Fruit fly (Drosophila melanogaster) whole organism, pupa: ENCODE data around the gene CG7912.
A peak's percentile ranks its signal among the peaks of the same experiment; 100 is the strongest.

Experiments used
- CG10348 ChIP-seq: fragments of 200-800 bp; sonication (Bioruptor generic); IDR thresholded peaks from 2 replicates; pipeline ENCODE4 v1.3.6; 2022; ENCODE audit warnings: missing biosample characterization, missing genetic modification characterization
- CG12605 ChIP-seq: fragments of 200-800 bp; sonication (Bioruptor generic); IDR thresholded peaks from 2 replicates; pipeline ENCODE4 v1.3.6; 2022; ENCODE audit warnings: missing biosample characterization, missing genetic modification characterization
- CG13204 ChIP-seq: fragments of 200-800 bp; sonication (Bioruptor generic); optimal IDR thresholded peaks from 2 replicates; lab custom pipeline; 2018; ENCODE audit warnings: missing biosample characterization, mild to moderate bottlenecking, missing genetic modification characterization, moderate library complexity
- CG14655 ChIP-seq: fragments of 200-800 bp; sonication (Bioruptor generic); optimal IDR thresholded peaks from 3 replicates; lab custom pipeline; 2017; ENCODE audit warnings: mild to moderate bottlenecking, missing biosample characterization, missing genetic modification reagents, missing genetic modification characterization
- CG15710 ChIP-seq: fragments of 200-800 bp; sonication (Bioruptor generic); optimal IDR thresholded peaks from 2 replicates; lab custom pipeline; 2018; ENCODE audit warnings: missing biosample characterization, mild to moderate bottlenecking, missing genetic modification characterization, moderate library complexity
- CG17806 ChIP-seq: fragments of 200-800 bp; sonication (Bioruptor generic); optimal IDR thresholded peaks from 2 replicates; lab custom pipeline; 2018; ENCODE audit warnings: missing biosample characterization, mild to moderate bottlenecking, missing genetic modification characterization, moderate library complexity
- CG32121 ChIP-seq: fragments of 200-800 bp; sonication (Bioruptor generic); IDR thresholded peaks from 2 replicates; pipeline ENCODE4 v1.3.6; 2022; ENCODE audit warnings: missing biosample characterization, missing genetic modification characterization
- CG34367 ChIP-seq: fragments of 200-800 bp; sonication (Bioruptor generic); optimal IDR thresholded peaks from 2 replicates; lab custom pipeline; 2018; ENCODE audit warnings: missing biosample characterization, mild to moderate bottlenecking, missing genetic modification characterization
- CG4496 ChIP-seq: fragments of 200-800 bp; sonication (Bioruptor generic); IDR thresholded peaks from 3 replicates; pipeline ENCODE4 v1.3.6; 2022; ENCODE audit warnings: missing biosample characterization, missing genetic modification characterization
- CG8159 ChIP-seq: fragments of 200-800 bp; sonication (Bioruptor generic); optimal IDR thresholded peaks from 3 replicates; lab custom pipeline; 2018; ENCODE audit warnings: missing biosample characterization, mild to moderate bottlenecking, missing genetic modification characterization, moderate library complexity
- CG8301 ChIP-seq: fragments of 200-800 bp; sonication (Bioruptor generic); optimal IDR thresholded peaks from 2 replicates; lab custom pipeline; 2018; ENCODE audit warnings: missing biosample characterization, mild to moderate bottlenecking, missing genetic modification characterization
- CG9948 ChIP-seq: fragments of 200-800 bp; sonication (Bioruptor generic); optimal IDR thresholded peaks from 2 replicates; lab custom pipeline; 2018; ENCODE audit warnings: missing biosample characterization, mild to moderate bottlenecking, missing genetic modification characterization, moderate library complexity
- D1 ChIP-seq: fragments of 200-800 bp; sonication (Bioruptor generic); optimal IDR thresholded peaks from 2 replicates; lab custom pipeline; 2018; ENCODE audit warnings: missing biosample characterization, mild to moderate bottlenecking, missing genetic modification characterization, moderate library complexity
- EcR ChIP-seq: fragments of 200-800 bp; sonication (Bioruptor generic); optimal IDR thresholded peaks from 3 replicates; lab custom pipeline; 2019; ENCODE audit warnings: missing biosample characterization, missing genetic modification characterization, mild to moderate bottlenecking, moderate library complexity, missing genetic modification reagents
- Ets98B ChIP-seq: fragments of 200-800 bp; sonication (Bioruptor generic); IDR thresholded peaks from 2 replicates; pipeline ENCODE4 v1.3.6; 2022; ENCODE audit warnings: missing biosample characterization, missing genetic modification characterization
- Pif1A ChIP-seq: fragments of 200-800 bp; sonication (Bioruptor generic); optimal IDR thresholded peaks from 3 replicates; lab custom pipeline; 2016; ENCODE audit warnings: missing biosample characterization, missing genetic modification characterization
- Pif1B ChIP-seq: fragments of 200-800 bp; sonication (Bioruptor generic); optimal IDR thresholded peaks from 3 replicates; lab custom pipeline; 2016; ENCODE audit warnings: missing biosample characterization, missing genetic modification characterization
- Snoo ChIP-seq: fragments of 200-800 bp; sonication (Bioruptor generic); optimal IDR thresholded peaks from 3 replicates; lab custom pipeline; 2017; ENCODE audit warnings: missing biosample characterization, mild to moderate bottlenecking, missing genetic modification characterization, inconsistent platforms
- fd96Ca ChIP-seq: fragments of 200-800 bp; sonication (Bioruptor generic); IDR thresholded peaks from 3 replicates; pipeline ENCODE4 v1.3.6; 2022; ENCODE audit warnings: missing biosample characterization, missing genetic modification characterization
- gl ChIP-seq: fragments of 200-800 bp; sonication (Bioruptor generic); optimal IDR thresholded peaks from 2 replicates; lab custom pipeline; 2018; ENCODE audit warnings: missing biosample characterization, mild to moderate bottlenecking, missing genetic modification characterization
- rn ChIP-seq: fragments of 200-800 bp; sonication (Bioruptor generic); IDR thresholded peaks from 2 replicates; pipeline ENCODE4 v1.3.6; 2022; ENCODE audit warnings: missing biosample characterization, missing genetic modification characterization

The CG7912 gene

DNA sequence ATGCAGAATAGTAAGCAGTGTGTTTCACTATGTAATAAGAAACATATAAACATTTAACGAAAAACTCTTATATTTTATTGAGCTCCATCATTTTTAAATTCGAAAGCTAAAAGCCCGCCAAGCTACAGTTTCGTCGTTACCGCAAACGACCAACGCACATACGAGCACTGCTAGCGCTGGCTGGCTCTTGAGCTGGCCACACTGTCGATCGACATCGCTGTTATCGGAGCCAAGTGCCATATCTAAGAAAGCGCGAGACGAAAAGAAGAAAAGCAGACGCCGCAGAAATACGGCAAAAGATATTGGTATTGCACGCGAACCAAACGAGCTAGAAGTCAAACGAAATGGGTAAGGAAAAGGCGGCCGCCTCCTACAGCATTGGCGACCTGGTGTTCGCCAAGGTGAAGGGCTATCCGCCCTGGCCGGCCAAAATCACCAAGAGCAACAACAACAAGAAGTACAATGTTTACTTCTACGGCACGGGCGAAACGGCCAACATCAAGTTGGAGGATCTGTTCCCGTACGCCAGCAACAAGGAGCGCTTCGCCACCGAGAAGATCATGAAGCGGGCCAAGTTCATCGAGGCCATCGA lies 43.6 kb upstream of the CG7912 start, which contains the start of gene Jasper:
Gene Jasper, plus strand, starts transcription at position 60 of the 592 bp plus-strand sequence.
- TF ChIP-seq CG10348 (GFP tag; lab: Robert Waterston, UW) = no peak
- TF ChIP-seq CG4496 (GFP tag; lab: Robert Waterston, UW) = no peak; the same call in 2 of the 3 replicates

DNA sequence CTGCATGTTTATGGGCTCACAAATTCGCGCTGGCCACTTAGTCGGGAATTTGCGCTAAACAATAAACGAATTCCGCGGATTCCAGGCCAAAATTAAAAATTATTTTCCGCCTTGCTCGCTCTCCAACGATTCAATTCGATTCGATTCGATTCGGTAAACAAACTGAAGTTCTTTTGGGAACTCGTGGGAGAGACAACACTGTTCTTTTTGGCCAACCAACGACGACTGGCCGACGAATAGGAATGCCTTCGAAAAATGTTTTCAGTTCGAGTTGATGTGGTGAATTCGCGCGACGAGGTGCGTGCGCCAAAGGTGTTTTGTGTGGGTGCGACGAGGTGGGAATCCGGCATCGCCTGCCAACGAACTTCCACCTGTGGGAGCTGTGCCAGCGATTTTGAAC lies 42.9 kb upstream of the CG7912 start, which contains the start of gene CG15528:
Gene CG15528, minus strand, starts transcription at position 180 of the 400 bp plus-strand sequence.
- no peak for TF ChIP-seq CG10348 (GFP tag; lab: Robert Waterston, UW)
- no peak for TF ChIP-seq fd96Ca (GFP tag; lab: Robert Waterston, UW)
- TF ChIP-seq CG14655 (GFP tag; lab: Kevin White, UChicago) = no peak
- TF ChIP-seq Snoo = no peak
- no peak for TF ChIP-seq CG12605 (GFP tag; lab: Robert Waterston, UW)
- TF ChIP-seq rn (GFP tag; lab: Robert Waterston, UW) = no peak
- no peak for TF ChIP-seq CG9948 (tag; lab: Kevin White, UChicago)
- TF ChIP-seq Pif1A = no peak
- no peak for TF ChIP-seq Ets98B (GFP tag; lab: Robert Waterston, UW)

DNA sequence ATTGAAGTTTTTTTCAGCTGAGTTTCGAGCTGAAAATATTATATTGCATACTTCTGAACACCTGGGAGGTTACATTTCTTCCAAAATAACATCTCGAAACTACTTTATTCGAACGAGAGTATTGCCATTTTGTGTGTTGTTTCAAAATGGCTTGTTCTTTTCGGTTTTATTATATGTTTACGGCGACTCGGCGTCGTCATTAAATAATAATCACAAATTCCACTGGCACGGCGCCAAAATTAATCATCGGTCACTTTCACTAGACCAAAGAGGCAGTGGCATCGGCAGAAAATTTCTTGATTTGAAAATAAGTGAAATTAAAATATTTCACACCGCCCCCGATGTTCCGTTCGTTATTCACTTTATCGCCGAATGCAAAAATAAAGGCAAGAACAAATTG lies 41.5 kb upstream of the CG7912 start:
- no peak for TF ChIP-seq CG15710
- no peak for TF ChIP-seq D1 (tag; lab: Kevin White, UChicago)
- TF ChIP-seq CG10348 (GFP tag; lab: Robert Waterston, UW) = no peak
- TF ChIP-seq gl = no peak
- TF ChIP-seq Ets98B (GFP tag; lab: Robert Waterston, UW) = no peak
- no peak for TF ChIP-seq fd96Ca (GFP tag; lab: Robert Waterston, UW)
- TF ChIP-seq CG8301 (tag; lab: Kevin White, UChicago) = no peak
- no peak for TF ChIP-seq Pif1B (GFP tag; lab: Kevin White, UChicago)
- no peak for TF ChIP-seq EcR (GFP tag; lab: Kevin White, UChicago)
- TF ChIP-seq CG32121 (GFP tag; lab: Robert Waterston, UW) = no peak
- TF ChIP-seq Snoo = no peak
- no peak for TF ChIP-seq CG8159 (tag; lab: Kevin White, UChicago)
- no peak for TF ChIP-seq CG34367
- TF ChIP-seq CG17806 = no peak
- TF ChIP-seq rn (GFP tag; lab: Robert Waterston, UW) = no peak
- no peak for TF ChIP-seq Pif1A
- TF ChIP-seq CG4496 (GFP tag; lab: Robert Waterston, UW) = no peak

DNA sequence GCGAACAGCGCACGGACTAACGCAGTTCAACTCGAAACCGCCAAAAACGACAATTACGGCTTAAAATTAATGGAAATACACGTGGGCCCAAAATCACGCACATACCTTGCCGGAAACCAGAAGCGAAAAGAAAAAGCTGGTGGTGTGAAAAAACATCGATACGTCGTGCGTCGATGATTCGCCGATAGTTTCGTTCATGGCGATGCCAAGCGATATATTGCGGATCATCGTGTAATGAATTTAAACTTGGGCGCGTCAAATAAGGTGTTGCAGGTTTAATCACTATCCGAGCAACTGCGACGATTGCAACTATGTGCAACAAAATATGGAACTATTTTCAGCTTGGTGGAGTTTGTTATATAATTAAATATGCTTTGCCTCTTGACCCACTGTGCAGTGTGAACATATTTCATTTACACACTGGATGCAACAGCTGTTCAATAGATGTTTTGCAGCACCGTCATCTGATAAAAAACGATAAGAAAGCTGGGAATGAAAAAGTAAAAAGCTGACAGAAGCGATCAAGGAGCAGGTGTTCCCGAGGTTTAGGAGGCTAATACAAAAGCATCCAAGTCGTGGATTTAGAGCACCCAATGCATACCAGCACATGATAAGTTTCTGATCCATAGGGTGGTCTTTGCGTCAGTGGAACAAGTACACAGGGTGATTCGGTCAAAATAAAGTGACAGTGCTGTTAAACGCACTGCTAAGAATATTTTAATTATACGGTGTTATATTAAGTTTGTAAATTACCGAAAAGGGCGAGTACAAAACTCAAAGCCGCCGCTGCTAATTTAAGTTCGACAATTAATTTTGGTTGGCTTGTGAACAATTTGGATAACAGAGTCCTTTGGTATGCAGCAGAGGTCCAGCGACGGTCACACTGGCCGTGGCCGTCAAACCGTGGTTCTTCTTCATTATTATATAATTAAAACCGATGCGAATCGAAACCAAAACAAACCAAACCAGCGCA lies 37.3 kb upstream of the CG7912 start, which contains the start of the genes RpL32 and CG7943:
Gene RpL32, minus strand, starts transcription at position 133 of the 973 bp plus-strand sequence.
Gene CG7943, plus strand, starts transcription at position 442 of the 973 bp plus-strand sequence.
- TF ChIP-seq fd96Ca (GFP tag; lab: Robert Waterston, UW) = peak; percentile 95
- TF ChIP-seq CG13204 = no peak
- peak; percentile 89 for TF ChIP-seq CG32121 (GFP tag; lab: Robert Waterston, UW)
- TF ChIP-seq gl = peak; percentile 78
- peak; percentile 83 for TF ChIP-seq CG15710
- TF ChIP-seq Pif1A = peak; percentile 88
- TF ChIP-seq CG14655 (GFP tag; lab: Kevin White, UChicago) = no peak
- TF ChIP-seq Snoo = peak; percentile 94
- no peak for TF ChIP-seq D1 (tag; lab: Kevin White, UChicago)
- peak; percentile 76 for TF ChIP-seq CG9948 (tag; lab: Kevin White, UChicago)
- peak; percentile 84 for TF ChIP-seq CG8159 (tag; lab: Kevin White, UChicago)
- peak; percentile 94 for TF ChIP-seq Pif1B (GFP tag; lab: Kevin White, UChicago)
- no peak for TF ChIP-seq EcR (GFP tag; lab: Kevin White, UChicago)
- TF ChIP-seq rn (GFP tag; lab: Robert Waterston, UW) = peak; percentile 73
- TF ChIP-seq Ets98B (GFP tag; lab: Robert Waterston, UW) = peak; percentile 92
- peak; percentile 83 for TF ChIP-seq CG17806
- TF ChIP-seq CG34367 = peak; percentile 77
- TF ChIP-seq CG8301 (tag; lab: Kevin White, UChicago) = peak; percentile 81
- TF ChIP-seq CG12605 (GFP tag; lab: Robert Waterston, UW) = peak; percentile 78
- TF ChIP-seq CG10348 (GFP tag; lab: Robert Waterston, UW) = peak; percentile 84
- TF ChIP-seq CG4496 (GFP tag; lab: Robert Waterston, UW) = peak; percentile 94

DNA sequence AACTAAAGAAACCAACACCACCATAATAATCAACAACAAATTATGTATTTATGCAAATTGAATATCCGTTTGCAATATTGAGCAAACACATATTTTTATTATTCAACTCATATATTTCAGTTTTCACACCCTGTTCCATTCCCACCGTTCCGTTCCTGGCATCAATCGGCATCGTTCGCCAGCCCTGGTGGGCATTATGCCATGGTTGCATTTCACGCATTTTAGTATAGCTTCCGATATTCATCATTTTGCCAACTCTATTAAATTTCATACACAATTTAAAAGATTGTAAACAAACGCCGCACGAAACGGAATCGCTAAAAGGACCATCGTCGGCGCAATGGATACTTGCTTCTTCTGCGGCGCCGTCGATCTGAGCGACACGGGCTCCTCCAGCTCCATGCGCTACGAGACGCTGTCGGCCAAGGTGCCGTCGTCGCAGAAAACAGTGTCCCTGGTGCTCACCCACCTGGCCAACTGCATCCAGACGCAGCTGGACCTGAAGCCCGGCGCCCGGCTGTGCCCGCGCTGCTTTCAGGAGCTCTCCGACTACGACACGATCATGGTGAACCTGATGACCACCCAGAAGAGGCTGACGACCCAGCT lies 34.3 kb upstream of the CG7912 start, which contains the start of gene Sry-delta:
Gene Sry-delta, plus strand, starts transcription at position 203 of the 606 bp plus-strand sequence.
- TF ChIP-seq CG4496 (GFP tag; lab: Robert Waterston, UW) (peak; percentile 43; the same call in 2 of the 3 replicates), Ets98B (GFP tag; lab: Robert Waterston, UW) (peak; percentile 75), CG34367 (no peak), EcR (GFP tag; lab: Kevin White, UChicago) (no peak), CG8159 (tag; lab: Kevin White, UChicago) (no peak), fd96Ca (GFP tag; lab: Robert Waterston, UW) (peak; percentile 70; the same call in 2 of the 3 replicates), Pif1B (GFP tag; lab: Kevin White, UChicago) (no peak), CG15710 (peak; percentile 48), CG12605 (GFP tag; lab: Robert Waterston, UW) (no peak), rn (GFP tag; lab: Robert Waterston, UW) (peak; percentile 42; the same call in 1 of the 2 replicates), CG17806 (peak; percentile 23), gl (no peak), Snoo (peak; percentile 65)
- TF ChIP-seq, all 21 proteins: peak for 7
